Fruit fly (Drosophila melanogaster) whole organism, adult: ENCODE data around the gene Plod.

ENCODE experiments used
- CG11617 ChIP-seq: fragments of 200-800 bp; sonication (Bioruptor generic); optimal IDR thresholded peaks from 2 replicates; lab custom pipeline; 2017; ENCODE audit warnings: mild to moderate bottlenecking, missing biosample characterization, missing genetic modification reagents, missing genetic modification characterization
- CG12768 ChIP-seq: fragments of 200-800 bp; sonication (Bioruptor generic); optimal IDR thresholded peaks from 2 replicates; lab custom pipeline; 2017; ENCODE audit warnings: missing biosample characterization, missing genetic modification characterization, mild to moderate bottlenecking, moderate library complexity, missing genetic modification reagents
- CG1620 ChIP-seq: fragments of 200-800 bp; sonication (Bioruptor generic); optimal IDR thresholded peaks from 2 replicates; lab custom pipeline; 2016; ENCODE audit warnings: missing biosample characterization, missing genetic modification characterization
- CG7101 ChIP-seq: fragments of 200-800 bp; sonication (Bioruptor generic); optimal IDR thresholded peaks from 2 replicates; lab custom pipeline; 2018; ENCODE audit warnings: missing biosample characterization, mild to moderate bottlenecking, missing genetic modification characterization, moderate library complexity
- Clk ChIP-seq: fragments of 200-800 bp; sonication (Bioruptor generic); optimal IDR thresholded peaks from 2 replicates; lab custom pipeline; 2017; ENCODE audit warnings: missing biosample characterization, missing genetic modification characterization
- Hr96 ChIP-seq: fragments of 200-800 bp; sonication (Bioruptor generic); optimal IDR thresholded peaks from 2 replicates; lab custom pipeline; 2016; ENCODE audit warnings: missing biosample characterization, missing genetic modification characterization
- cic ChIP-seq: fragments of 200-800 bp; sonication (Bioruptor generic); optimal IDR thresholded peaks from 2 replicates; lab custom pipeline; 2017; ENCODE audit warnings: missing biosample characterization, mild to moderate bottlenecking, missing genetic modification characterization, moderate library complexity
- ovo ChIP-seq: fragments of 200-800 bp; sonication (Bioruptor generic); optimal IDR thresholded peaks from 2 replicates; lab custom pipeline; 2016; ENCODE audit warnings: missing biosample characterization, missing genetic modification characterization
- tj ChIP-seq: fragments of 200-800 bp; sonication (Bioruptor generic); optimal IDR thresholded peaks from 3 replicates; lab custom pipeline; 2017; ENCODE audit warnings: missing biosample characterization, mild to moderate bottlenecking, missing genetic modification characterization, moderate library complexity

DNA sequence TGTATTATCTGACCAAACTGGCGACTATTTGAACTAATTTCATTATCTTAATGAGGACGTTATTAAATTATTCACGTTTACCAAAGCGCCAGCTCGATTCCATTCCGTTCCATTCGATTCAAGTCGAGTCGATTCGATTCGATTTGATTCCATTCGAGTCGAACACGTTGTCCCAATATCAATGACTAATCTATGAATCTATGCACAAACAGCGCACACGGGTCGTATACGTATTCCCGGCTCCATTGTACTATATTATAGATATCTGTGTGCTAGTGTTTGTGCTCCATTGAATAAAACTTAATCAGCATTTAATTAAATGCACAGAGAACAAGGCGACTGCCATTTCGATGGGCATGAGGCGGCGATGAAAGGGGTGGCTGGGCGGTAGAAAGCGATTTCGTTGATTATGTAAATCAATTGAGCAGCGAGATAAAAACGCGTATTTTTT lies 33.4 kb upstream of the Plod start:
- TF ChIP-seq CG11617 (GFP tag; lab: Kevin White, UChicago) (no peak), CG1620 (GFP tag; lab: Kevin White, UChicago) (no peak), tj (GFP tag; lab: Kevin White, UChicago) (peak; percentile 78), cic (GFP tag; lab: Kevin White, UChicago) (peak; percentile 80), CG7101 (no peak), Clk (GFP tag; lab: Kevin White, UChicago) (no peak), ovo (no peak), CG12768 (GFP tag; lab: Kevin White, UChicago) (peak; percentile 49), Hr96 (no peak)
